Worm (Caenorhabditis elegans) whole organism, young adult: ENCODE results near the gene T12D8.9.

ENCODE experiments used
- Y67H2A.10 ChIP-seq: fragments of 200-800 bp; sonication (Bioruptor generic); conservative IDR thresholded peaks from 2 replicates; pipeline ENCODE4 v1.3.6; 2022; ENCODE audit warnings: missing genetic modification reagents, missing genetic modification characterization, missing compliant biosample characterization
- Y95B8A.8 ChIP-seq: fragments of 200-800 bp; sonication (Bioruptor generic); IDR thresholded peaks from 2 replicates; pipeline ENCODE4 v1.3.6; 2022; ENCODE audit warnings: missing genetic modification reagents, missing genetic modification characterization, missing compliant biosample characterization
- ceh-27 ChIP-seq: fragments of 200-800 bp; sonication (Bioruptor generic); optimal IDR thresholded peaks from 2 replicates; lab custom pipeline; 2018; ENCODE audit warnings: mild to moderate bottlenecking, missing genetic modification characterization, moderate library complexity, missing compliant biosample characterization
- die-1 ChIP-seq: sonication (generic microtip); optimal IDR thresholded peaks from 2 replicates; lab custom pipeline; 2016; ENCODE audit warnings: missing genotype, mild to moderate bottlenecking, missing genetic modification characterization, missing compliant biosample characterization
- snpc-4 ChIP-seq, 5 experiments: fragments of 150-350 bp in 1 of 5; sonication (generic microtip) in 4 of 5; optimal IDR thresholded peaks; 2 replicates each; lab custom pipeline; 2014 to 2018; ENCODE audit warnings: missing genetic modification characterization in 5 of 5, missing biosample characterization in 3 of 5, antibody characterized with exemption in 2 of 5, mild to moderate bottlenecking in 2 of 5, missing compliant biosample characterization in 2 of 5, missing genotype in 2 of 5, moderate library complexity in 2 of 5, missing genetic modification reagents in 1 of 5

- TF ChIP-seq Y95B8A.8 (no peak), snpc-4 (GFP tag; optimal IDR thresholded peaks at IDR 0.05; lab: Kevin White, UChicago) (no peak), snpc-4 (tag; optimal IDR thresholded peaks at IDR 0.05; lab: Kevin White, UChicago) (no peak), die-1 (no peak), ceh-27 (no peak), Y67H2A.10 (GFP tag; lab: Robert Waterston, UW) (no peak)
These were observed 41.1 kb downstream of the T12D8.9 start for ce11 chrIII:13657975-13658374.
